Worm (Caenorhabditis elegans) whole organism, L1 larva: ENCODE results near the gene M05D6.9.

Experiments used
- C04F5.9 ChIP-seq: sonication (generic microtip); optimal IDR thresholded peaks from 2 replicates; lab custom pipeline; 2016; ENCODE audit warnings: missing genetic modification characterization, missing compliant biosample characterization
- C16A3.4 ChIP-seq: fragments of 150-350 bp; optimal IDR thresholded peaks from 2 replicates; lab custom pipeline; 2014; ENCODE audit warnings: missing biosample characterization, missing genetic modification characterization
- F16B12.6 ChIP-seq: fragments of 150-350 bp; optimal IDR thresholded peaks from 2 replicates; lab custom pipeline; 2014; ENCODE audit warnings: missing biosample characterization, missing genetic modification characterization
- aha-1 ChIP-seq: fragments of 150-350 bp; optimal IDR thresholded peaks from 2 replicates; lab custom pipeline; 2014; ENCODE audit warnings: missing biosample characterization, missing genetic modification characterization
- alr-1 ChIP-seq: fragments of 200-800 bp; sonication (Bioruptor generic); optimal IDR thresholded peaks from 2 replicates; lab custom pipeline; 2018; ENCODE audit warnings: borderline replicate concordance, mild to moderate bottlenecking, missing genetic modification characterization, missing compliant biosample characterization
- aly-2 ChIP-seq: fragments of 150-350 bp; optimal IDR thresholded peaks from 2 replicates; lab custom pipeline; 2014; ENCODE audit warnings: missing biosample characterization, missing genetic modification characterization
- ama-1 ChIP-seq: fragments of 150-350 bp; optimal IDR thresholded peaks from 2 replicates; lab custom pipeline; 2014
- ceh-63 ChIP-seq: fragments of 200-800 bp; sonication (Bioruptor generic); optimal IDR thresholded peaks from 2 replicates; lab custom pipeline; 2018; ENCODE audit warnings: mild to moderate bottlenecking, missing genetic modification characterization, missing compliant biosample characterization
- ceh-82 ChIP-seq, 3 experiments: fragments of 150-350 bp in 1 of 3; sonication (generic microtip) in 2 of 3; optimal IDR thresholded peaks; 2 replicates each; lab custom pipeline; 2014 to 2017; ENCODE audit warnings: missing biosample characterization in 3 of 3, missing genetic modification characterization in 3 of 3
- dpl-1 ChIP-seq, 3 experiments: fragments of 150-350 bp in 2 of 3; sonication (generic microtip) in 1 of 3; optimal IDR thresholded peaks; 2 replicates each; lab custom pipeline; 2014 to 2017; ENCODE audit warnings: missing biosample characterization in 3 of 3, missing genetic modification characterization in 3 of 3, missing genetic modification reagents in 3 of 3
- egl-13 ChIP-seq: sonication (generic microtip); optimal IDR thresholded peaks from 2 replicates; lab custom pipeline; 2016; ENCODE audit warnings: missing genotype, missing genetic modification reagents, missing genetic modification characterization, missing compliant biosample characterization
- egl-27 ChIP-seq, 2 experiments: fragments of 150-350 bp in 1 of 2; sonication (generic microtip); optimal IDR thresholded peaks; 3 replicates each; lab custom pipeline; 2017 to 2018; ENCODE audit warnings: missing biosample characterization in 2 of 2, missing genetic modification characterization in 2 of 2, missing genetic modification reagents in 2 of 2
- elt-2 ChIP-seq: sonication (generic microtip); optimal IDR thresholded peaks from 2 replicates; lab custom pipeline; 2016; ENCODE audit warnings: missing genetic modification characterization, mild to moderate bottlenecking, inconsistent platforms, missing compliant biosample characterization, missing genetic modification reagents
- elt-3 ChIP-seq, 6 experiments: fragments of 150-350 bp in 1 of 6; sonication (generic microtip); optimal IDR thresholded peaks; 2 replicates each; lab custom pipeline; 2017 to 2018; ENCODE audit warnings: missing biosample characterization in 6 of 6, missing genetic modification characterization in 6 of 6, inconsistent platforms in 1 of 6
- ets-5 ChIP-seq: fragments of 200-800 bp; sonication (Bioruptor generic); IDR thresholded peaks from 2 replicates; pipeline ENCODE4 v1.3.6; 2022; ENCODE audit warnings: missing genetic modification characterization, missing compliant biosample characterization
- fkh-4 ChIP-seq: sonication (generic microtip); optimal IDR thresholded peaks from 2 replicates; lab custom pipeline; 2016; ENCODE audit warnings: missing compliant biosample characterization, missing genetic modification characterization, borderline replicate concordance
- fkh-8 ChIP-seq: sonication (generic microtip); optimal IDR thresholded peaks from 2 replicates; lab custom pipeline; 2016; ENCODE audit warnings: mild to moderate bottlenecking, missing genetic modification characterization, missing compliant biosample characterization
- fos-1 ChIP-seq: fragments of 150-350 bp; optimal IDR thresholded peaks from 2 replicates; lab custom pipeline; 2014; ENCODE audit warnings: missing biosample characterization, missing genetic modification characterization
- hlh-17 ChIP-seq: fragments of 200-800 bp; sonication (Bioruptor generic); optimal IDR thresholded peaks from 2 replicates; lab custom pipeline; 2018; ENCODE audit warnings: missing genetic modification characterization, mild to moderate bottlenecking, missing compliant biosample characterization, moderate library complexity, borderline replicate concordance
- irx-1 ChIP-seq: sonication (generic microtip); optimal IDR thresholded peaks from 2 replicates; lab custom pipeline; 2016; ENCODE audit warnings: missing genetic modification characterization, missing compliant biosample characterization
- lin-14 ChIP-seq: fragments of 200-800 bp; sonication (Bioruptor generic); optimal IDR thresholded peaks from 2 replicates; lab custom pipeline; 2018; ENCODE audit warnings: mild to moderate bottlenecking, missing genetic modification characterization, moderate library complexity, missing compliant biosample characterization
- lin-15B ChIP-seq: fragments of 150-350 bp; sonication (generic microtip); optimal IDR thresholded peaks from 3 replicates; lab custom pipeline; 2014; ENCODE audit warnings: missing biosample characterization, missing genetic modification characterization
- lin-35 ChIP-seq, 2 experiments: fragments of 150-350 bp; optimal IDR thresholded peaks; 2 replicates each; lab custom pipeline; 2014; ENCODE audit warnings: missing biosample characterization in 2 of 2, missing genetic modification characterization in 2 of 2, missing genetic modification reagents in 2 of 2
- lir-3 ChIP-seq: sonication (generic microtip); optimal IDR thresholded peaks from 2 replicates; lab custom pipeline; 2016; ENCODE audit warnings: mild to moderate bottlenecking, missing genetic modification characterization, moderate library complexity, missing compliant biosample characterization; ENCODE audit not compliant: poor library complexity
- mab-9 ChIP-seq: fragments of 200-800 bp; sonication (Bioruptor generic); IDR thresholded peaks from 2 replicates; pipeline ENCODE4 v1.3.6; 2022; ENCODE audit warnings: missing genetic modification reagents, missing genetic modification characterization, missing compliant biosample characterization
- mdl-1 ChIP-seq, 2 experiments: fragments of 150-350 bp; optimal IDR thresholded peaks; 2 replicates each; lab custom pipeline; 2014 to 2017; ENCODE audit warnings: missing biosample characterization in 2 of 2, missing genetic modification characterization in 2 of 2, inconsistent platforms in 1 of 2
- mef-2 ChIP-seq: fragments of 150-350 bp; optimal IDR thresholded peaks from 2 replicates; lab custom pipeline; 2014; ENCODE audit warnings: missing biosample characterization, missing genetic modification characterization
- nhr-11 ChIP-seq: fragments of 150-350 bp; optimal IDR thresholded peaks from 2 replicates; lab custom pipeline; 2014; ENCODE audit warnings: missing biosample characterization, missing genetic modification characterization
- nhr-12 ChIP-seq: sonication (generic microtip); optimal IDR thresholded peaks from 2 replicates; lab custom pipeline; 2017; ENCODE audit warnings: missing biosample characterization, missing genetic modification characterization
- nhr-20 ChIP-seq: sonication (generic microtip); optimal IDR thresholded peaks from 2 replicates; lab custom pipeline; 2016; ENCODE audit warnings: mild to moderate bottlenecking, missing genetic modification characterization, missing compliant biosample characterization
- nhr-237 ChIP-seq: fragments of 150-350 bp; optimal IDR thresholded peaks from 2 replicates; lab custom pipeline; 2014; ENCODE audit warnings: missing biosample characterization, missing genetic modification characterization
- nhr-47 ChIP-seq: sonication (generic microtip); optimal IDR thresholded peaks from 2 replicates; lab custom pipeline; 2016; ENCODE audit warnings: mild to moderate bottlenecking, missing genetic modification characterization, moderate library complexity, missing compliant biosample characterization
- nhr-71 ChIP-seq: sonication (generic microtip); optimal IDR thresholded peaks from 2 replicates; lab custom pipeline; 2016; ENCODE audit warnings: mild to moderate bottlenecking, missing genetic modification characterization, moderate library complexity, missing compliant biosample characterization
- nhr-76 ChIP-seq: sonication (generic microtip); optimal IDR thresholded peaks from 2 replicates; lab custom pipeline; 2017; ENCODE audit warnings: missing biosample characterization, missing genetic modification characterization
- nhr-84 ChIP-seq: sonication (generic microtip); optimal IDR thresholded peaks from 2 replicates; lab custom pipeline; 2017; ENCODE audit warnings: missing biosample characterization, missing genetic modification characterization
- nhr-90 ChIP-seq: sonication (generic microtip); optimal IDR thresholded peaks from 2 replicates; lab custom pipeline; 2016; ENCODE audit warnings: mild to moderate bottlenecking, missing genetic modification characterization, missing compliant biosample characterization; ENCODE audit not compliant: poor library complexity
- pag-3 ChIP-seq: sonication (generic microtip); optimal IDR thresholded peaks from 2 replicates; lab custom pipeline; 2017; ENCODE audit warnings: missing genetic modification characterization, mild to moderate bottlenecking, missing compliant biosample characterization, antibody characterized with exemption, borderline replicate concordance; ENCODE audit not compliant: insufficient read depth
- pax-3 ChIP-seq: fragments of 200-800 bp; sonication (Bioruptor generic); optimal IDR thresholded peaks from 2 replicates; lab custom pipeline; 2018; ENCODE audit warnings: mild to moderate bottlenecking, missing genetic modification characterization, moderate library complexity, missing compliant biosample characterization
- pqm-1 ChIP-seq: sonication (generic microtip); optimal IDR thresholded peaks from 3 replicates; lab custom pipeline; 2017; ENCODE audit warnings: missing biosample characterization, missing genetic modification characterization
- rnt-1 ChIP-seq: sonication (generic microtip); optimal IDR thresholded peaks from 2 replicates; lab custom pipeline; 2016; ENCODE audit warnings: mild to moderate bottlenecking, missing genetic modification characterization, moderate library complexity, missing compliant biosample characterization
- snu-23 ChIP-seq: sonication (generic microtip); optimal IDR thresholded peaks from 2 replicates; lab custom pipeline; 2016; ENCODE audit warnings: missing genetic modification characterization, missing compliant biosample characterization
- sox-4 ChIP-seq: sonication (generic microtip); optimal IDR thresholded peaks from 2 replicates; lab custom pipeline; 2016; ENCODE audit warnings: missing genetic modification characterization, missing compliant biosample characterization
- sptf-1 ChIP-seq: fragments of 150-350 bp; optimal IDR thresholded peaks from 2 replicates; lab custom pipeline; 2014; ENCODE audit warnings: missing biosample characterization, missing genetic modification characterization
- sup-37 ChIP-seq: fragments of 200-800 bp; sonication (Bioruptor generic); optimal IDR thresholded peaks from 2 replicates; lab custom pipeline; 2018; ENCODE audit warnings: mild to moderate bottlenecking, missing genetic modification characterization, missing compliant biosample characterization
- swsn-7 ChIP-seq: sonication (generic microtip); optimal IDR thresholded peaks from 2 replicates; lab custom pipeline; 2016; ENCODE audit warnings: missing genetic modification characterization, missing compliant biosample characterization
- tbx-2 ChIP-seq: sonication (generic microtip); optimal IDR thresholded peaks from 2 replicates; lab custom pipeline; 2016; ENCODE audit warnings: missing genetic modification characterization, missing compliant biosample characterization
- tlp-1 ChIP-seq: fragments of 150-350 bp; optimal IDR thresholded peaks from 2 replicates; lab custom pipeline; 2014; ENCODE audit warnings: missing biosample characterization, missing genetic modification characterization
- unc-130 ChIP-seq: fragments of 150-350 bp; optimal IDR thresholded peaks from 2 replicates; lab custom pipeline; 2017; ENCODE audit warnings: missing biosample characterization, missing genetic modification characterization, inconsistent platforms
- unc-86 ChIP-seq: sonication (generic microtip); optimal IDR thresholded peaks from 2 replicates; lab custom pipeline; 2016; ENCODE audit warnings: missing genetic modification characterization, missing compliant biosample characterization
- vab-15 ChIP-seq: sonication (generic microtip); optimal IDR thresholded peaks from 2 replicates; lab custom pipeline; 2017; ENCODE audit warnings: missing genotype, mild to moderate bottlenecking, missing genetic modification characterization, missing compliant biosample characterization
- xbp-1 ChIP-seq: sonication (generic microtip); optimal IDR thresholded peaks from 2 replicates; lab custom pipeline; 2016; ENCODE audit warnings: missing genetic modification characterization, missing compliant biosample characterization
- zag-1 ChIP-seq: fragments of 150-350 bp; optimal IDR thresholded peaks from 2 replicates; lab custom pipeline; 2014; ENCODE audit warnings: missing biosample characterization, missing genetic modification characterization
- ztf-11 ChIP-seq, 2 experiments: sonication (generic microtip); optimal IDR thresholded peaks; 2 replicates each; lab custom pipeline; 2016 to 2017; ENCODE audit warnings: missing genetic modification characterization in 2 of 2, missing biosample characterization in 1 of 2, missing compliant biosample characterization in 1 of 2

The M05D6.9 gene

DNA sequence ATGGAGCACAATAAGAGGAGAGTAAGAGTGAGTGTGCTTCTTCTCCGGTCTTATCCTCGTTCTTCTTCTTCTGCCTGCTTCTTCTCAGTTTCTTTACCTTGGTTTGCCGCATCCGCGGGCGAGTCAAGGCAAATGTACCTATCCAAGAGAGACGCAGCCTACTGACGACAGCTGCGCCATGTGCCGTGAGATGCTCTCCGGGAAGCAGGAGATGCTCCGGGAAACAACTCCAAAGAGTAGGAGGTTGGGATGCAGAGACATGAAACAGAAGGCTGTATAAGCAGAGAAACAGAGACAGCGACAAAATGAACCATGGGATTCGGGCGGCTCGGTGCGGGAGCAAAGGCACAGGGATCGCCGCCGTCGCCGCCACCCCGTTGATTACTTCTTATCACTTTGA is 4.9 kb downstream of the M05D6.9 start (continued):
- TF ChIP-seq fkh-8 (tag; lab: Kevin White, UChicago) (no peak), fos-1 (tag; lab: Kevin White, UChicago) (no peak), lin-35 (GFP tag; optimal IDR thresholded peaks at IDR 0.05; lab: Kevin White, UChicago) (no peak), swsn-7 (tag; lab: Kevin White, UChicago) (no peak), egl-27 (tag; optimal IDR thresholded peaks at IDR 0.05; lab: Kevin White, UChicago) (no peak), elt-3 (tag; optimal IDR thresholded peaks at IDR 0.05; lab: Kevin White, UChicago) (no peak), elt-2 (tag; lab: Kevin White, UChicago) (no peak), nhr-11 (no peak), hlh-17 (no peak), tbx-2 (tag; lab: Kevin White, UChicago) (peak; percentile 13), F16B12.6 (tag; lab: Kevin White, UChicago) (no peak), rnt-1 (tag; lab: Kevin White, UChicago) (peak; percentile 74), mef-2 (tag; lab: Kevin White, UChicago) (no peak), ztf-11 (tag; optimal IDR thresholded peaks at IDR 0.05; lab: Kevin White, UChicago) (no peak), nhr-12 (tag; lab: Kevin White, UChicago) (no peak), pag-3 (tag; lab: Kevin White, UChicago) (peak; percentile 55), C04F5.9 (tag; lab: Kevin White, UChicago) (no peak), egl-13 (no peak), sptf-1 (tag; lab: Kevin White, UChicago) (no peak), lin-14 (GFP tag; lab: Kevin White, UChicago) (peak; percentile 78), lin-15B (tag; lab: Kevin White, UChicago) (no peak), nhr-90 (tag; lab: Kevin White, UChicago) (no peak), nhr-47 (tag; lab: Kevin White, UChicago) (peak; percentile 0), C16A3.4 (tag; lab: Kevin White, UChicago) (no peak), vab-15 (no peak), ceh-82 (tag; optimal IDR thresholded peaks at IDR 0.05; lab: Kevin White, UChicago) (no peak), unc-130 (tag; lab: Kevin White, UChicago) (peak; percentile 40), ceh-63 (GFP tag; lab: Kevin White, UChicago) (no peak), irx-1 (tag; lab: Kevin White, UChicago) (no peak), pqm-1 (tag; lab: Kevin White, UChicago) (no peak), tlp-1 (tag; lab: Kevin White, UChicago) (no peak), sup-37 (no peak), sox-4 (tag; lab: Kevin White, UChicago) (no peak), nhr-84 (no peak), nhr-76 (tag; lab: Kevin White, UChicago) (no peak), xbp-1 (tag; lab: Kevin White, UChicago) (no peak), dpl-1 (GFP tag; optimal IDR thresholded peaks at IDR 0.05; lab: Kevin White, UChicago) (no peak), aly-2 (no peak), aha-1 (tag; lab: Kevin White, UChicago) (no peak), unc-86 (tag; lab: Kevin White, UChicago) (no peak), snu-23 (peak; percentile 56), zag-1 (tag; lab: Kevin White, UChicago) (no peak), nhr-20 (tag; lab: Kevin White, UChicago) (peak; percentile 31), nhr-71 (tag; lab: Kevin White, UChicago) (peak; percentile 73), lir-3 (no peak), alr-1 (no peak), pax-3 (no peak), mdl-1 (tag; optimal IDR thresholded peaks at IDR 0.05; lab: Kevin White, UChicago) (no peak), ets-5 (GFP tag; lab: Robert Waterston, UW) (no peak), mab-9 (no peak), fkh-4 (tag; lab: Kevin White, UChicago) (no peak), nhr-237 (tag; lab: Kevin White, UChicago) (no peak), ama-1 (lab: Kevin White, UChicago) (no peak)
